Worm (Caenorhabditis elegans): ENCODE measurements around the gene glb-29.

DNA sequence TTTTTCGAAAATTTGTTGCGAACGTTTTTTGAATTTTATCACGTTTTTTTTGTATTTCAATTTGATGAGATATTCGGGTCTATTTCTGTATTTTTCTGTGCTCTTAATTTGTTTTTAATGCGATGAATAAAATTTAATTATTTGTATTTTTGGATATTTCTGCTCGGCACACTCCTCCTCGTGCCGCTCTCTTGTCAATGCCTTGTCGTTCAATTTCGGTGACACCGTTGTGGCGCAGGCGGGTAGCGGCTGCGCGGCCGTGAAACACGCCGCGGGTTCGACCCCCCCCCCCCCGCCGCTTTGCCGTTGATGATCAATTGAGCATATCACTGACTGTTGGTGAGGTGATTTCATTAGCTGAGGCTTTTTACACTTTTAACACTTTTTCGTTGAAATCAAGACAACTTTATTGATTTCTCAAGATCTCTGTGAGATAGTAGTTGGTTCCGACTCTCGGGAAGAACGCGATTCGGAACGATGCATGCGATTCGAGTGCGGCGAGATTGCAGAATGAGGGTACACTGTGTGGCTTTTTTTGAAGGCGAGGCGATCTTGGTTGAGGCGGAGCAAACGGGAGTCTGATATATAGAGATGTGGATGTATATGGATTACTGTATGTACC is 48.2 kb upstream of the glb-29 start:
- peak; percentile 100 for TF ChIP-seq flt-1 (GFP tag; IDR thresholded peaks at IDR 0.05)
- TF ChIP-seq tab-1 (GFP tag; IDR thresholded peaks at IDR 0.05), result peak; percentile 100
- peak; percentile 95 for TF ChIP-seq med-1 (GFP tag; optimal IDR thresholded peaks at IDR 0.05; ENCODE audit: insufficient read depth)
- TF ChIP-seq ztf-29 (GFP tag; IDR thresholded peaks at IDR 0.05), result peak; percentile 100
- peak; percentile 100 for TF ChIP-seq klf-2 (GFP tag; conservative IDR thresholded peaks at IDR 0.05)
- peak; percentile 100 for TF ChIP-seq cog-1 (tag; optimal IDR thresholded peaks at IDR 0.05)
- TF ChIP-seq T22C8.4 (GFP tag; IDR thresholded peaks at IDR 0.05), result peak; percentile 99

Measured in whole organism, midembryonic.